Worm (Caenorhabditis elegans) whole organism, L2 larva: ENCODE data around the gene F13H6.5.

Source experiments
- R02D3.7 ChIP-seq: fragments of 150-350 bp; optimal IDR thresholded peaks from 2 replicates; lab custom pipeline; 2014; ENCODE audit warnings: missing biosample characterization, missing genetic modification characterization
- fos-1 ChIP-seq: fragments of 150-350 bp; optimal IDR thresholded peaks from 2 replicates; lab custom pipeline; 2014; ENCODE audit warnings: missing biosample characterization, missing genetic modification characterization
- lin-11 ChIP-seq: fragments of 150-350 bp; sonication (generic microtip); optimal IDR thresholded peaks from 2 replicates; lab custom pipeline; 2014; ENCODE audit warnings: missing biosample characterization, missing genetic modification characterization, inconsistent platforms, mixed read lengths
- lin-13 ChIP-seq: fragments of 150-350 bp; optimal IDR thresholded peaks from 2 replicates; lab custom pipeline; 2014; ENCODE audit warnings: missing biosample characterization, missing genetic modification reagents, missing genetic modification characterization
- lsy-2 ChIP-seq, 2 experiments: fragments of 150-350 bp in 1 of 2; sonication (generic microtip) in 1 of 2; optimal IDR thresholded peaks; 2 replicates each; lab custom pipeline; 2014 to 2017; ENCODE audit warnings: missing biosample characterization in 2 of 2, missing genetic modification characterization in 2 of 2
- nhr-23 ChIP-seq: fragments of 150-350 bp; optimal IDR thresholded peaks from 2 replicates; lab custom pipeline; 2014; ENCODE audit warnings: missing biosample characterization, missing genetic modification reagents, missing genetic modification characterization
- nhr-237 ChIP-seq: fragments of 150-350 bp; optimal IDR thresholded peaks from 2 replicates; lab custom pipeline; 2014; ENCODE audit warnings: missing biosample characterization, missing genetic modification characterization
- snpc-4 ChIP-seq: fragments of 150-350 bp; optimal IDR thresholded peaks from 2 replicates; lab custom pipeline; 2014; ENCODE audit warnings: missing biosample characterization, missing genetic modification characterization
- unc-62 ChIP-seq: fragments of 150-350 bp; optimal IDR thresholded peaks from 2 replicates; lab custom pipeline; 2014; ENCODE audit warnings: missing biosample characterization, missing genetic modification reagents, missing genetic modification characterization
- ztf-11 ChIP-seq: sonication (generic microtip); optimal IDR thresholded peaks from 2 replicates; lab custom pipeline; 2017; ENCODE audit warnings: missing biosample characterization, missing genetic modification characterization

DNA sequence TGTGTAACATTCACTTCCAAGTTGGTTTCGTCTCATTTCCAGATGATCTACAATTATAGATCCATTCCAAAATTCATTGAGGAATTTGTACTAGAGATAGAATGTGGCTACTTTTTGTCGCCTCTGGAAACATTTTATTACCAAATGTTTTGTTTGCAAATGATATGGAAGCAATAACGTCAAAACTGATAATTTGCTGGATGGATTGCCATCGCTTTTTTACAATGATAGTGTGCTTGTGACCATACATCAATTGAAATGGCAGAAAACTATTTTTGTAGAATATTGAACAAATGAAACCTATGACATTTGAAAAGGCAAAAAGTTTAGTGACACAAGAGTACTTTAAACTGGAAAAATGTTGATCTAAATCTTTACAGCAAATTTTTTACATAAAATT, 39.7 kb upstream of the F13H6.5 start:
- TF ChIP-seq unc-62 (GFP tag; lab: Kevin White, UChicago) (no peak), nhr-23 (tag; lab: Kevin White, UChicago) (no peak), ztf-11 (tag; lab: Kevin White, UChicago) (no peak), lsy-2 (tag; optimal IDR thresholded peaks at IDR 0.05; lab: Kevin White, UChicago) (no peak), fos-1 (tag; lab: Kevin White, UChicago) (peak; percentile 26), R02D3.7 (tag; lab: Kevin White, UChicago) (no peak), snpc-4 (tag; lab: Kevin White, UChicago) (no peak), lin-13 (no peak), nhr-237 (tag; lab: Kevin White, UChicago) (no peak), lin-11 (tag; lab: Kevin White, UChicago) (no peak)
